Worm (Caenorhabditis elegans) whole organism, L1 larva: ENCODE data around the gene aqp-4.

Source experiments
- C16A3.4 ChIP-seq: fragments of 150-350 bp; optimal IDR thresholded peaks from 2 replicates; lab custom pipeline; 2014; ENCODE audit warnings: missing biosample characterization, missing genetic modification characterization
- C34B4.2 ChIP-seq: sonication (generic microtip); optimal IDR thresholded peaks from 2 replicates; lab custom pipeline; 2017; ENCODE audit warnings: mild to moderate bottlenecking, missing genetic modification characterization, missing compliant biosample characterization
- F16B12.6 ChIP-seq: fragments of 150-350 bp; optimal IDR thresholded peaks from 2 replicates; lab custom pipeline; 2014; ENCODE audit warnings: missing biosample characterization, missing genetic modification characterization
- Y116A8C.19 ChIP-seq: sonication (generic microtip); optimal IDR thresholded peaks from 2 replicates; lab custom pipeline; 2016; ENCODE audit warnings: missing compliant biosample characterization, missing genetic modification characterization, borderline replicate concordance
- aha-1 ChIP-seq: fragments of 150-350 bp; optimal IDR thresholded peaks from 2 replicates; lab custom pipeline; 2014; ENCODE audit warnings: missing biosample characterization, missing genetic modification characterization
- aly-2 ChIP-seq: fragments of 150-350 bp; optimal IDR thresholded peaks from 2 replicates; lab custom pipeline; 2014; ENCODE audit warnings: missing biosample characterization, missing genetic modification characterization
- ceh-8 ChIP-seq: fragments of 200-800 bp; sonication (Bioruptor generic); optimal IDR thresholded peaks from 2 replicates; lab custom pipeline; 2018; ENCODE audit warnings: mild to moderate bottlenecking, missing genetic modification characterization, moderate library complexity, missing compliant biosample characterization
- ceh-88 ChIP-seq: fragments of 200-800 bp; sonication (Bioruptor generic); IDR thresholded peaks from 2 replicates; pipeline ENCODE4 v1.3.6; 2022; ENCODE audit warnings: missing genetic modification characterization, missing compliant biosample characterization
- ceh-90 ChIP-seq: sonication (generic microtip); optimal IDR thresholded peaks from 2 replicates; lab custom pipeline; 2016; ENCODE audit warnings: missing genetic modification characterization, missing compliant biosample characterization
- ces-1 ChIP-seq: fragments of 150-350 bp; optimal IDR thresholded peaks from 2 replicates; lab custom pipeline; 2014; ENCODE audit warnings: missing biosample characterization, missing genetic modification reagents, missing genetic modification characterization
- dpl-1 ChIP-seq, 3 experiments: fragments of 150-350 bp in 2 of 3; sonication (generic microtip) in 1 of 3; optimal IDR thresholded peaks; 2 replicates each; lab custom pipeline; 2014 to 2017; ENCODE audit warnings: missing biosample characterization in 3 of 3, missing genetic modification characterization in 3 of 3, missing genetic modification reagents in 3 of 3
- dsc-1 ChIP-seq: sonication (generic microtip); optimal IDR thresholded peaks from 2 replicates; lab custom pipeline; 2016; ENCODE audit warnings: mild to moderate bottlenecking, missing genetic modification characterization, missing compliant biosample characterization
- efl-1 ChIP-seq, 4 experiments: fragments of 150-350 bp; optimal IDR thresholded peaks in 3 of 4; peaks in 1 of 4; 1 replicate in 1 of 4; 2 replicates in 3 of 4; lab custom pipeline; 2014; ENCODE audit warnings: missing biosample characterization in 2 of 4, missing genetic modification characterization in 2 of 4, missing genetic modification reagents in 2 of 4
- egl-27 ChIP-seq, 2 experiments: fragments of 150-350 bp in 1 of 2; sonication (generic microtip); optimal IDR thresholded peaks; 3 replicates each; lab custom pipeline; 2017 to 2018; ENCODE audit warnings: missing biosample characterization in 2 of 2, missing genetic modification characterization in 2 of 2, missing genetic modification reagents in 2 of 2
- elt-2 ChIP-seq: sonication (generic microtip); optimal IDR thresholded peaks from 2 replicates; lab custom pipeline; 2016; ENCODE audit warnings: missing genetic modification characterization, mild to moderate bottlenecking, inconsistent platforms, missing compliant biosample characterization, missing genetic modification reagents
- ets-5 ChIP-seq: fragments of 200-800 bp; sonication (Bioruptor generic); IDR thresholded peaks from 2 replicates; pipeline ENCODE4 v1.3.6; 2022; ENCODE audit warnings: missing genetic modification characterization, missing compliant biosample characterization
- fkh-4 ChIP-seq: sonication (generic microtip); optimal IDR thresholded peaks from 2 replicates; lab custom pipeline; 2016; ENCODE audit warnings: missing compliant biosample characterization, missing genetic modification characterization, borderline replicate concordance
- grh-1 ChIP-seq: fragments of 200-800 bp; sonication (Bioruptor generic); IDR thresholded peaks from 2 replicates; pipeline ENCODE4 v1.3.6; 2022; ENCODE audit warnings: missing genetic modification reagents, missing genetic modification characterization, missing compliant biosample characterization
- hlh-4 ChIP-seq: sonication (generic microtip); optimal IDR thresholded peaks from 2 replicates; lab custom pipeline; 2016; ENCODE audit warnings: mild to moderate bottlenecking, missing genetic modification characterization, missing compliant biosample characterization
- jun-1 ChIP-seq: fragments of 150-350 bp; optimal IDR thresholded peaks from 2 replicates; lab custom pipeline; 2014; ENCODE audit warnings: missing biosample characterization, missing genetic modification reagents, missing genetic modification characterization
- lin-14 ChIP-seq: fragments of 200-800 bp; sonication (Bioruptor generic); optimal IDR thresholded peaks from 2 replicates; lab custom pipeline; 2018; ENCODE audit warnings: mild to moderate bottlenecking, missing genetic modification characterization, moderate library complexity, missing compliant biosample characterization
- lin-15B ChIP-seq: fragments of 150-350 bp; sonication (generic microtip); optimal IDR thresholded peaks from 3 replicates; lab custom pipeline; 2014; ENCODE audit warnings: missing biosample characterization, missing genetic modification characterization
- lsy-2 ChIP-seq, 2 experiments: fragments of 150-350 bp; optimal IDR thresholded peaks; 2 replicates each; lab custom pipeline; 2014; ENCODE audit warnings: missing biosample characterization in 2 of 2, missing genetic modification characterization in 2 of 2
- mdl-1 ChIP-seq, 2 experiments: fragments of 150-350 bp; optimal IDR thresholded peaks; 2 replicates each; lab custom pipeline; 2014 to 2017; ENCODE audit warnings: missing biosample characterization in 2 of 2, missing genetic modification characterization in 2 of 2, inconsistent platforms in 1 of 2
- mep-1 ChIP-seq: fragments of 150-350 bp; optimal IDR thresholded peaks from 2 replicates; lab custom pipeline; 2014; ENCODE audit warnings: missing biosample characterization, missing genetic modification characterization
- nhr-11 ChIP-seq: fragments of 150-350 bp; optimal IDR thresholded peaks from 2 replicates; lab custom pipeline; 2014; ENCODE audit warnings: missing biosample characterization, missing genetic modification characterization
- nhr-12 ChIP-seq: sonication (generic microtip); optimal IDR thresholded peaks from 2 replicates; lab custom pipeline; 2017; ENCODE audit warnings: missing biosample characterization, missing genetic modification characterization
- nhr-19 ChIP-seq: fragments of 200-800 bp; sonication (Bioruptor generic); conservative IDR thresholded peaks from 2 replicates; pipeline ENCODE4 v1.3.6; 2022; ENCODE audit warnings: missing genetic modification characterization, missing compliant biosample characterization
- nhr-20 ChIP-seq: sonication (generic microtip); optimal IDR thresholded peaks from 2 replicates; lab custom pipeline; 2016; ENCODE audit warnings: mild to moderate bottlenecking, missing genetic modification characterization, missing compliant biosample characterization
- nhr-28 ChIP-seq: fragments of 150-350 bp; optimal IDR thresholded peaks from 2 replicates; lab custom pipeline; 2014; ENCODE audit warnings: missing biosample characterization, missing genetic modification characterization
- nhr-47 ChIP-seq: sonication (generic microtip); optimal IDR thresholded peaks from 2 replicates; lab custom pipeline; 2016; ENCODE audit warnings: mild to moderate bottlenecking, missing genetic modification characterization, moderate library complexity, missing compliant biosample characterization
- nhr-90 ChIP-seq: sonication (generic microtip); optimal IDR thresholded peaks from 2 replicates; lab custom pipeline; 2016; ENCODE audit warnings: mild to moderate bottlenecking, missing genetic modification characterization, missing compliant biosample characterization; ENCODE audit not compliant: poor library complexity
- pag-3 ChIP-seq: sonication (generic microtip); optimal IDR thresholded peaks from 2 replicates; lab custom pipeline; 2017; ENCODE audit warnings: missing genetic modification characterization, mild to moderate bottlenecking, missing compliant biosample characterization, antibody characterized with exemption, borderline replicate concordance; ENCODE audit not compliant: insufficient read depth
- pax-3 ChIP-seq: fragments of 200-800 bp; sonication (Bioruptor generic); optimal IDR thresholded peaks from 2 replicates; lab custom pipeline; 2018; ENCODE audit warnings: mild to moderate bottlenecking, missing genetic modification characterization, moderate library complexity, missing compliant biosample characterization
- pqm-1 ChIP-seq: sonication (generic microtip); optimal IDR thresholded peaks from 3 replicates; lab custom pipeline; 2017; ENCODE audit warnings: missing biosample characterization, missing genetic modification characterization
- rnt-1 ChIP-seq: sonication (generic microtip); optimal IDR thresholded peaks from 2 replicates; lab custom pipeline; 2016; ENCODE audit warnings: mild to moderate bottlenecking, missing genetic modification characterization, moderate library complexity, missing compliant biosample characterization
- skn-1 ChIP-seq: fragments of 150-350 bp; optimal IDR thresholded peaks from 2 replicates; lab custom pipeline; 2014; ENCODE audit warnings: missing biosample characterization, missing genetic modification characterization
- snpc-4 ChIP-seq: fragments of 150-350 bp; optimal IDR thresholded peaks from 2 replicates; lab custom pipeline; 2014; ENCODE audit warnings: missing biosample characterization, missing genetic modification characterization
- snu-23 ChIP-seq: sonication (generic microtip); optimal IDR thresholded peaks from 2 replicates; lab custom pipeline; 2016; ENCODE audit warnings: missing genetic modification characterization, missing compliant biosample characterization
- tbx-2 ChIP-seq: sonication (generic microtip); optimal IDR thresholded peaks from 2 replicates; lab custom pipeline; 2016; ENCODE audit warnings: missing genetic modification characterization, missing compliant biosample characterization
- unc-30 ChIP-seq: sonication (generic microtip); optimal IDR thresholded peaks from 2 replicates; lab custom pipeline; 2017; ENCODE audit warnings: missing biosample characterization, missing genetic modification characterization
- unc-86 ChIP-seq: sonication (generic microtip); optimal IDR thresholded peaks from 2 replicates; lab custom pipeline; 2016; ENCODE audit warnings: missing genetic modification characterization, missing compliant biosample characterization
- xbp-1 ChIP-seq: sonication (generic microtip); optimal IDR thresholded peaks from 2 replicates; lab custom pipeline; 2016; ENCODE audit warnings: missing genetic modification characterization, missing compliant biosample characterization
- zag-1 ChIP-seq: fragments of 150-350 bp; optimal IDR thresholded peaks from 2 replicates; lab custom pipeline; 2014; ENCODE audit warnings: missing biosample characterization, missing genetic modification characterization
- ztf-4 ChIP-seq: fragments of 150-350 bp; optimal IDR thresholded peaks from 2 replicates; lab custom pipeline; 2014; ENCODE audit warnings: missing biosample characterization, missing genetic modification characterization

Gene aqp-4

ce11 chrV:9737287-9737686, at the start of gene aqp-4:
Gene aqp-4, plus strand, starts transcription at chrV:9737556.
- TF ChIP-seq Y116A8C.19 (tag; lab: Kevin White, UChicago), result no peak
- no peak for TF ChIP-seq egl-27 (tag; optimal IDR thresholded peaks at IDR 0.05; lab: Kevin White, UChicago)
- no peak for TF ChIP-seq C16A3.4 (tag; lab: Kevin White, UChicago)
- TF ChIP-seq nhr-28, result no peak
- no peak for TF ChIP-seq lin-14 (GFP tag; lab: Kevin White, UChicago)
- TF ChIP-seq elt-2 (tag; lab: Kevin White, UChicago), result peak; percentile 26
- TF ChIP-seq ceh-90 (tag; lab: Kevin White, UChicago), result no peak
- no peak for TF ChIP-seq nhr-12 (tag; lab: Kevin White, UChicago)

- no peak for TF ChIP-seq mdl-1 (tag; optimal IDR thresholded peaks at IDR 0.05; lab: Kevin White, UChicago)
- TF ChIP-seq ceh-88 (GFP tag; lab: Robert Waterston, UW), result no peak
- TF ChIP-seq nhr-19 (GFP tag; lab: Robert Waterston, UW), result no peak
- no peak for TF ChIP-seq ztf-4 (tag; lab: Kevin White, UChicago)
- TF ChIP-seq ets-5 (GFP tag; lab: Robert Waterston, UW), result no peak
- no peak for TF ChIP-seq fkh-4 (tag; lab: Kevin White, UChicago)
Measured at ce11 chrV:9689364-9689763, 48.0 kb upstream of the aqp-4 start.

- TF ChIP-seq efl-1 (optimal IDR thresholded peaks at IDR 0.05; lab: Kevin White, UChicago) (no peak), efl-1 (GFP tag; optimal IDR thresholded peaks at IDR 0.05 in 1 of 2; lab: Kevin White, UChicago) (peak in 1 of 2 experiments; percentile 91), rnt-1 (tag; lab: Kevin White, UChicago) (no peak)
Measured at ce11 chrV:9690099-9690572, 47.2 kb upstream of the aqp-4 start, which contains the start of gene rbx-1. Gene rbx-1, minus strand, starts transcription at chrV:9690522.

DNA sequence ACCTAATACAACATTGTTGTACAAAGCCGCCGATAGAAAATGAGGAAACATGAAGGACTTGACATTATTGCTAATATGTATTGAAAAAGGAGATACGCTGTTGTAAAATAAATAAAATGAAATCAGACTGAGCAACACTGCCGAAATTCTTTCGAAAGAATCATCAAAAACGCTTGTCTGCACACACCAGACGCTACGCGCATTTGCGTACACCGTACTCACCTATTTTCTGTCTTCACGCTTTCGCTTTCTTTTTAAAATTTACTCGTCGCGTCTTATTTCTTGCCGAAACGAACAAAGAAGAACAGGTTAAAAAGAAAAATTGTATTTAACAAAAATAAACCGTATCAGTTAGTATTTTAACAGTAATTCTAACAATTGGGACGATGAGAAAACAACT, 46.6 kb upstream of the aqp-4 start:
- TF ChIP-seq pax-3 (tag; lab: Kevin White, UChicago), result no peak
- no peak for TF ChIP-seq unc-30 (tag; lab: Kevin White, UChicago)
- TF ChIP-seq lin-14 (GFP tag; lab: Kevin White, UChicago), result no peak
- TF ChIP-seq nhr-20 (tag; lab: Kevin White, UChicago), result peak; percentile 45
- TF ChIP-seq xbp-1 (tag; lab: Kevin White, UChicago), result peak; percentile 39
- no peak for TF ChIP-seq aly-2 (tag; lab: Kevin White, UChicago)
- no peak for TF ChIP-seq grh-1 (GFP tag; lab: Robert Waterston, UW)
- TF ChIP-seq lin-15B, result peak; percentile 5
- no peak for TF ChIP-seq nhr-11
- no peak for TF ChIP-seq pqm-1 (tag; lab: Kevin White, UChicago)
- TF ChIP-seq C34B4.2 (tag; lab: Kevin White, UChicago), result no peak
- TF ChIP-seq mep-1 (tag; lab: Kevin White, UChicago), result peak; percentile 64
- TF ChIP-seq lsy-2 (tag; optimal IDR thresholded peaks at IDR 0.05; lab: Kevin White, UChicago), result peak; percentile 73 to 94
- TF ChIP-seq egl-27 (tag; optimal IDR thresholded peaks at IDR 0.05; lab: Kevin White, UChicago), result no peak
- TF ChIP-seq ceh-8 (GFP tag; lab: Kevin White, UChicago), result no peak
- TF ChIP-seq efl-1 (optimal IDR thresholded peaks at IDR 0.05; lab: Kevin White, UChicago), result peak; percentile 33 to 55
- TF ChIP-seq efl-1 (GFP tag; optimal IDR thresholded peaks at IDR 0.05 in 1 of 2; lab: Kevin White, UChicago), result peak; percentile 50 to 94
- no peak for TF ChIP-seq nhr-28
- peak; percentile 72 for TF ChIP-seq skn-1 (tag; lab: Kevin White, UChicago)
- TF ChIP-seq unc-86 (tag; lab: Kevin White, UChicago), result no peak
- no peak for TF ChIP-seq nhr-47 (tag; lab: Kevin White, UChicago)
- TF ChIP-seq snu-23 (GFP tag; lab: Kevin White, UChicago), result peak; percentile 65
- no peak for TF ChIP-seq pag-3 (tag; lab: Kevin White, UChicago)
- TF ChIP-seq Y116A8C.19 (tag; lab: Kevin White, UChicago), result no peak
- peak in 1 of 2 experiments; percentile 40 for TF ChIP-seq mdl-1 (tag; optimal IDR thresholded peaks at IDR 0.05; lab: Kevin White, UChicago)
- TF ChIP-seq dsc-1, result no peak
- no peak for TF ChIP-seq ceh-90 (tag; lab: Kevin White, UChicago)
- no peak for TF ChIP-seq jun-1 (tag; lab: Kevin White, UChicago)
- TF ChIP-seq zag-1 (tag; lab: Kevin White, UChicago), result no peak
- no peak for TF ChIP-seq hlh-4
- TF ChIP-seq dpl-1 (GFP tag; optimal IDR thresholded peaks at IDR 0.05; lab: Kevin White, UChicago), result peak; percentile 24 to 57 (median 38)
- no peak for TF ChIP-seq aha-1 (tag; lab: Kevin White, UChicago)
- no peak for TF ChIP-seq tbx-2 (tag; lab: Kevin White, UChicago)
- TF ChIP-seq nhr-90, result peak; percentile 3
- TF ChIP-seq snpc-4 (tag; lab: Kevin White, UChicago), result no peak
- peak; percentile 93 for TF ChIP-seq F16B12.6
- no peak for TF ChIP-seq ces-1 (GFP tag; lab: Kevin White, UChicago)
